Fruit fly (Drosophila melanogaster) S2 (cell line): ENCODE results near the gene Nplp3.

Experiments used
- CG8478 ChIP-seq: fragments of >200 bp; optimal IDR thresholded peaks from 2 replicates; lab custom pipeline; 2018
- CTCF ChIP-seq, 2 experiments: fragments of >200 bp; optimal IDR thresholded peaks; 2 replicates each; lab custom pipeline; 2018

- no peak for TF ChIP-seq CG8478 (lab: Kevin White, UChicago)
- TF ChIP-seq CTCF (optimal IDR thresholded peaks at IDR 0.05; lab: Kevin White, UChicago): no peak
Observed at dm6 chr3L:16328207-16328891, 10.5 kb downstream of the Nplp3 start, which contains the start of gene CG13058.
